Worm (Caenorhabditis elegans) whole organism, L4 larva: ENCODE results near the gene F41E6.17.

ENCODE experiments used
- F26F4.8 ChIP-seq: fragments of 200-800 bp; sonication (Bioruptor generic); conservative IDR thresholded peaks from 2 replicates; pipeline ENCODE4 v1.3.6; 2022; ENCODE audit warnings: missing genetic modification characterization, missing compliant biosample characterization
- Y105C5A.15 ChIP-seq: fragments of 200-800 bp; sonication (Bioruptor generic); IDR thresholded peaks from 2 replicates; pipeline ENCODE4 v1.3.6; 2022; ENCODE audit warnings: missing genetic modification characterization, missing compliant biosample characterization
- ama-1 ChIP-seq: fragments of 150-350 bp; optimal IDR thresholded peaks from 2 replicates; lab custom pipeline; 2014; ENCODE audit warnings: inconsistent platforms, mixed read lengths
- ceh-82 ChIP-seq: sonication (generic microtip); optimal IDR thresholded peaks from 2 replicates; lab custom pipeline; 2017; ENCODE audit warnings: missing biosample characterization, missing genetic modification characterization
- daf-19 ChIP-seq: fragments of 200-800 bp; sonication (Bioruptor generic); conservative IDR thresholded peaks from 2 replicates; pipeline ENCODE4 v1.3.6; 2022; ENCODE audit warnings: missing genetic modification characterization, missing compliant biosample characterization
- lir-3 ChIP-seq: sonication (generic microtip); optimal IDR thresholded peaks from 2 replicates; lab custom pipeline; 2016; ENCODE audit warnings: mild to moderate bottlenecking, missing genetic modification characterization, missing compliant biosample characterization
- mep-1 ChIP-seq: fragments of 150-350 bp; sonication (generic microtip); optimal IDR thresholded peaks from 3 replicates; lab custom pipeline; 2014; ENCODE audit warnings: missing biosample characterization, missing genetic modification characterization
- nhr-6 ChIP-seq: fragments of 150-350 bp; optimal IDR thresholded peaks from 2 replicates; lab custom pipeline; 2014; ENCODE audit warnings: missing biosample characterization, missing genetic modification characterization
- pqm-1 ChIP-seq: sonication (generic microtip); optimal IDR thresholded peaks from 2 replicates; lab custom pipeline; 2017; ENCODE audit warnings: missing biosample characterization, missing genetic modification characterization
- sdz-12 ChIP-seq: fragments of 200-800 bp; sonication (Bioruptor generic); optimal IDR thresholded peaks from 2 replicates; lab custom pipeline; 2018; ENCODE audit warnings: mild to moderate bottlenecking, missing genetic modification characterization, missing compliant biosample characterization
- skn-1 ChIP-seq: fragments of 150-350 bp; optimal IDR thresholded peaks from 2 replicates; lab custom pipeline; 2014; ENCODE audit warnings: missing biosample characterization, missing genetic modification characterization
- spr-3 ChIP-seq: fragments of 200-800 bp; sonication (Bioruptor generic); optimal IDR thresholded peaks from 2 replicates; lab custom pipeline; 2018; ENCODE audit warnings: mild to moderate bottlenecking, missing genetic modification characterization, missing compliant biosample characterization
- tag-97 ChIP-seq: fragments of 200-800 bp; sonication (Bioruptor generic); IDR thresholded peaks from 2 replicates; pipeline ENCODE4 v1.3.6; 2022; ENCODE audit warnings: missing genetic modification characterization, missing compliant biosample characterization
- unc-130 ChIP-seq: sonication (generic microtip); optimal IDR thresholded peaks from 2 replicates; lab custom pipeline; 2016; ENCODE audit warnings: missing genetic modification reagents, missing genetic modification characterization, missing compliant biosample characterization

ce11 chrV:8601420-8601819, 22.5 kb upstream of the F41E6.17 start, which contains the start of gene F41E6.8:
- TF ChIP-seq ceh-82 (no peak), pqm-1 (tag; lab: Kevin White, UChicago) (no peak), nhr-6 (tag; lab: Kevin White, UChicago) (no peak), sdz-12 (no peak), spr-3 (GFP tag; lab: Kevin White, UChicago) (no peak), F26F4.8 (GFP tag; lab: Robert Waterston, UW) (no peak), skn-1 (tag; lab: Kevin White, UChicago) (no peak), lir-3 (tag; lab: Kevin White, UChicago) (no peak), unc-130 (GFP tag; lab: Kevin White, UChicago) (no peak), tag-97 (no peak), Y105C5A.15 (GFP tag; lab: Robert Waterston, UW) (no peak), daf-19 (GFP tag; lab: Robert Waterston, UW) (no peak), mep-1 (tag; lab: Kevin White, UChicago) (no peak), ama-1 (no peak)
